Fruit fly (Drosophila melanogaster) whole organism, prepupa: ENCODE results near the gene Rab11.

Source experiments
- Blimp-1 ChIP-seq: fragments of 200-800 bp; sonication (Bioruptor generic); optimal IDR thresholded peaks from 3 replicates; lab custom pipeline; 2017; ENCODE audit warnings: missing biosample characterization, missing genetic modification characterization, mild to moderate bottlenecking, moderate library complexity, missing genetic modification reagents
- CG10669 ChIP-seq: fragments of 200-800 bp; sonication (Bioruptor generic); optimal IDR thresholded peaks from 3 replicates; lab custom pipeline; 2018; ENCODE audit warnings: missing biosample characterization, mild to moderate bottlenecking, missing genetic modification characterization, moderate library complexity
- CG15336 ChIP-seq: fragments of 200-800 bp; sonication (Bioruptor generic); IDR thresholded peaks from 2 replicates; pipeline ENCODE4 v1.3.6; 2022; ENCODE audit warnings: missing biosample characterization, missing genetic modification characterization
- CG1621 ChIP-seq: fragments of 200-800 bp; sonication (Bioruptor generic); optimal IDR thresholded peaks from 3 replicates; lab custom pipeline; 2018; ENCODE audit warnings: missing biosample characterization, mild to moderate bottlenecking, missing genetic modification characterization
- CG34406 ChIP-seq: fragments of 200-800 bp; sonication (Bioruptor generic); optimal IDR thresholded peaks from 3 replicates; lab custom pipeline; 2016; ENCODE audit warnings: missing biosample characterization, missing genetic modification characterization
- CG6163 ChIP-seq: fragments of 200-800 bp; sonication (Bioruptor generic); IDR thresholded peaks from 3 replicates; pipeline ENCODE4 v1.3.6; 2022; ENCODE audit warnings: missing biosample characterization, missing genetic modification characterization
- CG6276 ChIP-seq: fragments of 200-800 bp; sonication (Bioruptor generic); optimal IDR thresholded peaks from 2 replicates; lab custom pipeline; 2017; ENCODE audit warnings: missing biosample characterization, mild to moderate bottlenecking, missing genetic modification characterization
- CG6792 ChIP-seq: fragments of 200-800 bp; sonication (Bioruptor generic); optimal IDR thresholded peaks from 3 replicates; lab custom pipeline; 2016; ENCODE audit warnings: missing biosample characterization, missing genetic modification characterization
- CG6808 ChIP-seq: fragments of 200-800 bp; sonication (Bioruptor generic); optimal IDR thresholded peaks from 3 replicates; lab custom pipeline; 2017; ENCODE audit warnings: missing biosample characterization, missing genetic modification characterization, mild to moderate bottlenecking, moderate library complexity, missing genetic modification reagents
- CG6854 ChIP-seq: fragments of 200-800 bp; sonication (Bioruptor generic); optimal IDR thresholded peaks from 2 replicates; lab custom pipeline; 2017; ENCODE audit warnings: missing biosample characterization, mild to moderate bottlenecking, missing genetic modification characterization
- CG7368 ChIP-seq: fragments of 200-800 bp; sonication (Bioruptor generic); optimal IDR thresholded peaks from 3 replicates; lab custom pipeline; 2016; ENCODE audit warnings: missing biosample characterization, missing genetic modification characterization
- CG8319 ChIP-seq: fragments of 200-800 bp; sonication (Bioruptor generic); optimal IDR thresholded peaks from 3 replicates; lab custom pipeline; 2016; ENCODE audit warnings: missing biosample characterization, missing genetic modification characterization
- CG8632 ChIP-seq: fragments of 200-800 bp; sonication (Bioruptor generic); optimal IDR thresholded peaks from 3 replicates; lab custom pipeline; 2016; ENCODE audit warnings: missing biosample characterization, missing genetic modification characterization
- CG9139 ChIP-seq: fragments of 200-800 bp; sonication (Bioruptor generic); optimal IDR thresholded peaks from 3 replicates; lab custom pipeline; 2017; ENCODE audit warnings: missing biosample characterization, mild to moderate bottlenecking, missing genetic modification characterization
- Eip75B ChIP-seq: fragments of 200-800 bp; sonication (Bioruptor generic); optimal IDR thresholded peaks from 3 replicates; lab custom pipeline; 2016; ENCODE audit warnings: missing biosample characterization, missing genetic modification characterization
- Eip78C ChIP-seq: fragments of 200-800 bp; sonication (Bioruptor generic); peaks from one replicate; lab custom pipeline; 2016; ENCODE audit warnings: missing biosample characterization, missing genetic modification characterization
- Ets96B ChIP-seq: fragments of 200-800 bp; optimal IDR thresholded peaks from 2 replicates; lab custom pipeline; 2019; ENCODE audit warnings: missing biosample characterization, mild to moderate bottlenecking, missing genetic modification characterization, moderate library complexity
- Gug ChIP-seq: fragments of 200-800 bp; sonication (Bioruptor generic); IDR thresholded peaks from 2 replicates; pipeline ENCODE4 v1.3.6; 2022; ENCODE audit warnings: missing biosample characterization, missing genetic modification characterization
- Hr39 ChIP-seq: fragments of 200-800 bp; sonication (Bioruptor generic); optimal IDR thresholded peaks from 2 replicates; lab custom pipeline; 2016; ENCODE audit warnings: missing biosample characterization, missing genetic modification characterization
- Smox ChIP-seq: fragments of 200-800 bp; sonication (Bioruptor generic); optimal IDR thresholded peaks from 3 replicates; lab custom pipeline; 2016; ENCODE audit warnings: missing biosample characterization, missing genetic modification characterization
- Sox102F ChIP-seq: fragments of 200-800 bp; sonication (Bioruptor generic); optimal IDR thresholded peaks from 2 replicates; lab custom pipeline; 2016; ENCODE audit warnings: missing biosample characterization, mild to moderate bottlenecking, missing genetic modification characterization
- Sox14 ChIP-seq: fragments of 200-800 bp; sonication (Bioruptor generic); optimal IDR thresholded peaks from 3 replicates; lab custom pipeline; 2016; ENCODE audit warnings: missing biosample characterization, missing genetic modification characterization
- Sox15 ChIP-seq: fragments of 200-800 bp; sonication (Bioruptor generic); optimal IDR thresholded peaks from 3 replicates; lab custom pipeline; 2016; ENCODE audit warnings: missing biosample characterization, missing genetic modification characterization
- eg ChIP-seq: fragments of 200-800 bp; sonication (Bioruptor generic); IDR thresholded peaks from 3 replicates; pipeline ENCODE4 v1.3.6; 2022; ENCODE audit warnings: missing biosample characterization, missing genetic modification characterization
- esn ChIP-seq: fragments of 200-800 bp; sonication (Bioruptor generic); optimal IDR thresholded peaks from 2 replicates; lab custom pipeline; 2016; ENCODE audit warnings: missing biosample characterization, mild to moderate bottlenecking, missing genetic modification characterization, moderate library complexity
- fd59A ChIP-seq: fragments of 200-800 bp; sonication (Bioruptor generic); optimal IDR thresholded peaks from 2 replicates; lab custom pipeline; 2017; ENCODE audit warnings: missing biosample characterization, mild to moderate bottlenecking, missing genetic modification characterization, missing genetic modification reagents
- fkh ChIP-seq: fragments of 200-800 bp; sonication (Bioruptor generic); optimal IDR thresholded peaks from 3 replicates; lab custom pipeline; 2017; ENCODE audit warnings: missing biosample characterization, mild to moderate bottlenecking, missing genetic modification characterization, moderate library complexity
- lz ChIP-seq: fragments of 200-800 bp; sonication (Bioruptor generic); optimal IDR thresholded peaks from 3 replicates; lab custom pipeline; 2016; ENCODE audit warnings: missing biosample characterization, missing genetic modification characterization
- salr ChIP-seq, 2 experiments: fragments of 200-800 bp; sonication (Bioruptor generic); optimal IDR thresholded peaks; 3 replicates each; lab custom pipeline; 2016 to 2018; ENCODE audit warnings: missing biosample characterization in 2 of 2, missing genetic modification characterization in 2 of 2, mild to moderate bottlenecking in 1 of 2
- spab ChIP-seq: fragments of 200-800 bp; sonication (Bioruptor generic); optimal IDR thresholded peaks from 2 replicates; lab custom pipeline; 2017; ENCODE audit warnings: missing biosample characterization, mild to moderate bottlenecking, missing genetic modification characterization, missing genetic modification reagents
- ss ChIP-seq, 2 experiments: fragments of 200-800 bp; sonication (Bioruptor generic); optimal IDR thresholded peaks; 2 replicates in 1 of 2; 3 replicates in 1 of 2; lab custom pipeline; 2017 to 2018; ENCODE audit warnings: mild to moderate bottlenecking in 2 of 2, missing biosample characterization in 2 of 2, missing genetic modification characterization in 2 of 2, moderate library complexity in 1 of 2
- svp ChIP-seq: fragments of 200-800 bp; sonication (Bioruptor generic); peaks from one replicate; lab custom pipeline; 2016; ENCODE audit warnings: missing biosample characterization, missing genetic modification characterization
- topi ChIP-seq: fragments of 200-800 bp; sonication (Bioruptor generic); optimal IDR thresholded peaks from 3 replicates; lab custom pipeline; 2016; ENCODE audit warnings: missing biosample characterization, missing genetic modification characterization
- vri ChIP-seq: fragments of 200-800 bp; sonication (Bioruptor generic); optimal IDR thresholded peaks from 3 replicates; lab custom pipeline; 2016; ENCODE audit warnings: missing biosample characterization, mild to moderate bottlenecking, missing genetic modification characterization

Rab11 gene

DNA sequence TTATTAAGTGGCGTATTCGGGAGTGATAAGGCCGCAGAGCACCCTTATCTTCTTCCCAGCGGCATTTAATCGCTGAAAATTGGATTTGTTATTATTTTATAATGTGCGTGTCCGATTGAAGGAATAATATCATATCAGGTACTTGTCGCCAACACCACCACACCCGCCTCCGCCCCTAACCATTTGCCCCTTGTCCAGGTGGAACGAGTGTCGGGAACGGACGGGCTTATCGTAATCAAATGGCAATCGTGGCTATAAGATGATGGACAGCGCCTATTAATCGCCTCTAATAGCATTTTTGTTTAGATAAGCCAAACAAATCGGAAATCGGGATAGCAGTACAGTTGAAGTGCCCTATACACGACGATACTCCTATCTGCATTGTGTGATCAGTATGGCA lies 33.0 kb upstream of the Rab11 start:
- TF ChIP-seq vri (GFP tag; lab: Kevin White, UChicago) (peak; percentile 42), salr (GFP tag; optimal IDR thresholded peaks at IDR 0.05; lab: Kevin White, UChicago) (no peak), Gug (GFP tag; lab: Robert Waterston, UW) (no peak), Blimp-1 (GFP tag; lab: Kevin White, UChicago) (no peak)

DNA sequence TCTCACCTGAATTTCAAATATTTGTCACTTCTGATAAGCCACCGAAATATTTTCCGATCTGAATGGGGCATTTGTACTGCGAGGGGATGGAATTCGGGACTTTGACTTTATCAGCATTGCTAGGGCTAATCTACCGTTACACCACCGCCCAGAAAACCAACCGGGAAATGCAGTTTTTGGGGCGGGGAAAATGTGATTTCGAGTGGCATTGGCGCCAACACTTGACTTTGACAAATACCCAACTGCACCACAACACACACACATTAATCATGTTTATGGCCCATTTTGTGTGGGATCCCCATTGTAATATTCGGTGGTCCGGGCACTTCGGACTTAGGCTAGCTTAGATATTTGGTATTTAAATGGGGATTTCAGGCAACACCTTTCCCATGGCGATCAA lies 32.2 kb upstream of the Rab11 start:
- no peak for TF ChIP-seq Hr39 (GFP tag; lab: Kevin White, UChicago)
- TF ChIP-seq CG6163 (GFP tag; lab: Robert Waterston, UW), result no peak
- TF ChIP-seq svp (GFP tag; lab: Kevin White, UChicago), result no peak
- TF ChIP-seq Eip75B (GFP tag; lab: Kevin White, UChicago), result no peak
- no peak for TF ChIP-seq fd59A
- no peak for TF ChIP-seq Sox15 (GFP tag; lab: Kevin White, UChicago)

DNA sequence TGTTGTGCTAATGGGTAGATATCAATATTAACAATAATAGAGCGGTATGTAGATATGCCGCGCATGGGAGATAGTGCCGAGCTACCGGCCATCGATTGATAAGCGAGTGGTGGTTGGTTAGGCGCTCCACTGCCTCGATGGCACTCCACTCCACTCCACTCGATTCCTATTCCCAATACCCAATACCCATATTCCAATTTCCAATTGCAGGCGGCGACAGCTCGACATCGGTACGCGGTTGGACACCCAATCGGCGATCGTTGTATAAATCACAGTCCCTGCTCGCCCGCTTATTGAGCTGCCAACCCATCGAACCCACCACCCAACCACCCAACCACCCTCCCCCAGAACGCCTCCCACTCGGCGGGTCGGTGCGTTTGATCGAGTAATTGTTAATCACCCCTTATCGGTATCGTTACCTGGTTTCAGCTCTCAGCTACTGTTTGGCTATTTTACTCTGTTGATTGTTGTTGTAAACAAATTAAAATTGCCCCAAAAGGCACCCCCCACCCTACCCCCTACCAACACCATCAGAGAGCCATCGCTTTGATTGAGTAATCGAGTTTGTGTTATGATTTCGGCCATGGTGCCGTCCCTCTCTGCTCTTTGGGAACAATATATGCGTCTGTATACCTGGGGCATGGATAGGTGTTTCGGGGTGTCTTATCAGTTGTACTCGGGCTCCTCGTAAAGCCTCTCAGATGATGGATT lies 30.2 kb upstream of the Rab11 start, which contains the start of gene HHEX:
TSS of gene HHEX (minus strand) at position 51 of the 711 bp plus-strand sequence.
- peak; percentile 56 for TF ChIP-seq fkh (GFP tag; lab: Kevin White, UChicago)
- TF ChIP-seq eg, result no peak
- TF ChIP-seq vri (GFP tag; lab: Kevin White, UChicago), result peak; percentile 63
- TF ChIP-seq, all 60 proteins: peak for 2

DNA sequence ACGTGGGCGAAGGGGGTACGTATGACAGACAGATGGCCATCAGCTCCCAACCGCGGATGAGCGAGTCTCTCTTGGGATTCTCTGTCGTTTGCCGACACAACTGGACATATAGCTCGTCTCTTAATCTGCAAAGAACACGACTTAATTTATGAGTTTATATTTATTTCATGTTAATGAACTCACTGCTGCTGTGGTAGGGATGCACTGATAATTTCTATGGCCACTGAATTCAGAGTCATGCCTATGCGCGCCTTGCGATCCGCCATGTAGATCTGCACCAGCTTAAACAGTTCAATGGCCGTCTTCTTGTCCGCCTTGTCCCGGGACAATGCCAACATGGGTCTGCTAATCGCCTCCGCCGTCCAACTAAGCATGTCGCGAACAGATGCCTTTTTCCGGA lies 26.2 kb upstream of the Rab11 start:
- TF ChIP-seq svp (GFP tag; lab: Kevin White, UChicago) (peak; percentile 81), Ets96B (no peak)

DNA sequence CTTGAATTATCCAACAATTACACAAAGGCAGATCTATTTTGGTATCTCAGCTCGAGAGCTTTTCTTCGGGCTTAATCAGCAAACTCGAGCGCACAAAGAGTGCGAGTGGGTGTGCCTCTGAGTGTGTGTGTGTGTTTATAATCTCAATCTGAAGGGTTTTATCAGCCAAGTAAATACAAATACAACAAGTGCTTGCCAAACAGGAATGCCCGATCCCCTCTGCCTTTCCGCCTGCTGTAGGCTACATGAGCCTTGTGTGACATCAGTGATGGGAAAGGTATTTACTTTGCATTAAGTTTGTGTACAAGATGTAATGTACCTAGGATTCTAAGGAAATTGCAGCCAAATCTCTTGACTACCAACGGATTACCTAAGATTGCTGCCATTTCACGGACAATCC lies 21.8 kb upstream of the Rab11 start:
- no peak for TF ChIP-seq Smox (GFP tag; lab: Kevin White, UChicago)
- peak; percentile 23 for TF ChIP-seq CG6808 (GFP tag; lab: Kevin White, UChicago)
- peak; percentile 51 for TF ChIP-seq topi (GFP tag; lab: Kevin White, UChicago)
- TF ChIP-seq svp (GFP tag; lab: Kevin White, UChicago), result peak; percentile 22
- TF ChIP-seq CG10669, result peak; percentile 52
- TF ChIP-seq CG34406, result peak; percentile 42
- peak; percentile 3 for TF ChIP-seq CG8319 (GFP tag; lab: Kevin White, UChicago)
- peak; percentile 13 for TF ChIP-seq Eip75B (GFP tag; lab: Kevin White, UChicago)
- peak in 1 of 2 experiments; percentile 57 for TF ChIP-seq ss (GFP tag; optimal IDR thresholded peaks at IDR 0.05; lab: Kevin White, UChicago)
- peak; percentile 18 for TF ChIP-seq vri (GFP tag; lab: Kevin White, UChicago)
- TF ChIP-seq fd59A, result peak; percentile 35
- no peak for TF ChIP-seq CG8632 (GFP tag; lab: Kevin White, UChicago)
- TF ChIP-seq CG1621, result no peak
- TF ChIP-seq CG6276 (GFP tag; lab: Kevin White, UChicago), result no peak
- peak; percentile 24 for TF ChIP-seq Blimp-1 (GFP tag; lab: Kevin White, UChicago)
- TF ChIP-seq CG15336 (GFP tag; lab: Robert Waterston, UW), result no peak
- peak; percentile 58 for TF ChIP-seq CG7368
- TF ChIP-seq esn (GFP tag; lab: Kevin White, UChicago), result peak; percentile 48
- TF ChIP-seq lz (GFP tag; lab: Kevin White, UChicago), result peak; percentile 3
- TF ChIP-seq Sox14 (GFP tag; lab: Kevin White, UChicago), result peak; percentile 13
- peak; percentile 41; the same call in 2 of the 3 replicates for TF ChIP-seq eg
- TF ChIP-seq salr (GFP tag; optimal IDR thresholded peaks at IDR 0.05; lab: Kevin White, UChicago), result peak in 1 of 2 experiments; percentile 30
- no peak for TF ChIP-seq CG9139 (GFP tag; lab: Kevin White, UChicago)
- peak; percentile 56 for TF ChIP-seq CG6854 (GFP tag; lab: Kevin White, UChicago)
- TF ChIP-seq CG6163 (GFP tag; lab: Robert Waterston, UW), result peak; percentile 72
- TF ChIP-seq Sox102F (GFP tag; lab: Kevin White, UChicago), result no peak
- TF ChIP-seq spab (GFP tag; lab: Kevin White, UChicago), result peak; percentile 24
- peak; percentile 43 for TF ChIP-seq CG6792
- peak; percentile 87 for TF ChIP-seq Eip78C (GFP tag; lab: Kevin White, UChicago)
